Worm (Caenorhabditis elegans): ENCODE measurements around the gene pqn-90.
"Not testable (repeated sequence)": the region's sequence is repeated elsewhere in the genome, so short reads cannot be mapped to it uniquely, and the experiment has no call there.

Gene pqn-90

DNA sequence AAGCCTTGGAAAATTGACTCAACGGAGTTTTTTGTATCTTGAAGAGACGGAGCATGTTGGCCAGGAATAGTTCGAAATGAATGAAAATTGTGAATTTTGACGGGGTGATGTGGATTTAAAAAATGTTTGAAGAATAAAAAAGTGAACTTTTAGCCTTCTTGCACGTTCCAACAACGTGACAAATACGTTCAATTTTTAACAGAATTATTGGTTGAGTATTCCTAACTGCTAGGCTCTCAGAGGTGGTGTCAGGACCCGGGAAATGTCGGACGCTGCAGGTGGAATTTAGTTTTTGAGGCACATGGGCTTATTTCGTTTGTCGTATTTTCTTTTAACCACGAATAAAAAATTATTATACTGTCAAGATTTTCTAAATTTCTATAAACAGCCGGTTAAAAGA lies 27.9 kb upstream of the pqn-90 start, which contains the start of gene Y73F8A.14:
Gene Y73F8A.14 (minus strand): TSS at position 101 of the 400 bp plus-strand sequence.
- TF ChIP-seq nhr-6 (tag; optimal IDR thresholded peaks at IDR 0.05); alr-1 (tag; optimal IDR thresholded peaks at IDR 0.05); ztf-1 (GFP tag; conservative IDR thresholded peaks at IDR 0.05): not testable (repeated sequence)

DNA sequence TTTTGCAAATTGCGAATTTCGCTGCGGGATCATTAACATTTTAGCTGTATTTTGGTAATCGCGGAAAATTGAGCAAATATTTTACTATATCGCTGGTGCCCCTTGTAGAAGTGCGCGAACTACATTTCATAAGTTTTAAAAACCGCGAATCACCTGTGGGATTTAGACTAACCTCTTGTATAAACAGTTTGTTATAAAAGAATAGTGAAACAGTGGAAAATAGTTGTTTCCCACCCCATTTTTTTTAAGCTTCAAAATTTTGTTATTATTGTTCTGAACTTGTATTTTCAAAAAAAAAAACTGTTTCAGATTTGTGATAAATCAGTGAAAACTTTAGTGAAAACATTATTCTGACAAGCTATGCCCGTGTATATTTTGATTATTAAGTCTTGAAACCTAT lies 24.4 kb upstream of the pqn-90 start:
- no peak for TF ChIP-seq nhr-25 (tag; optimal IDR thresholded peaks at IDR 0.05)
- TF ChIP-seq mab-5 (tag; optimal IDR thresholded peaks at IDR 0.05): no peak
- TF ChIP-seq skn-1 (tag; optimal IDR thresholded peaks at IDR 0.05): no peak
- no peak for TF ChIP-seq nhr-237 (tag; optimal IDR thresholded peaks at IDR 0.05)
- TF ChIP-seq sem-4 (tag; optimal IDR thresholded peaks at IDR 0.05): no peak
- TF ChIP-seq lin-39 (tag; optimal IDR thresholded peaks at IDR 0.05): no peak
- no peak for TF ChIP-seq ztf-11 (tag; optimal IDR thresholded peaks at IDR 0.05)
- TF ChIP-seq elt-1 (tag; optimal IDR thresholded peaks at IDR 0.05): no peak
- TF ChIP-seq ztf-1 (GFP tag; conservative IDR thresholded peaks at IDR 0.05): no peak
- no peak for TF ChIP-seq lsy-2 (tag; optimal IDR thresholded peaks at IDR 0.05)
- no peak for TF ChIP-seq ceh-16 (tag; optimal IDR thresholded peaks at IDR 0.05)
- no peak for TF ChIP-seq crh-2 (tag; optimal IDR thresholded peaks at IDR 0.05)
- TF ChIP-seq R02D3.7 (tag; optimal IDR thresholded peaks at IDR 0.05): no peak
- no peak for TF ChIP-seq dmd-4 (tag; optimal IDR thresholded peaks at IDR 0.05)
- TF ChIP-seq blmp-1 (tag; optimal IDR thresholded peaks at IDR 0.05; ENCODE audit: insufficient read depth): no peak
- no peak for TF ChIP-seq nhr-6 (tag; optimal IDR thresholded peaks at IDR 0.05)
- TF ChIP-seq ceh-82 (tag; optimal IDR thresholded peaks at IDR 0.05): no peak

DNA sequence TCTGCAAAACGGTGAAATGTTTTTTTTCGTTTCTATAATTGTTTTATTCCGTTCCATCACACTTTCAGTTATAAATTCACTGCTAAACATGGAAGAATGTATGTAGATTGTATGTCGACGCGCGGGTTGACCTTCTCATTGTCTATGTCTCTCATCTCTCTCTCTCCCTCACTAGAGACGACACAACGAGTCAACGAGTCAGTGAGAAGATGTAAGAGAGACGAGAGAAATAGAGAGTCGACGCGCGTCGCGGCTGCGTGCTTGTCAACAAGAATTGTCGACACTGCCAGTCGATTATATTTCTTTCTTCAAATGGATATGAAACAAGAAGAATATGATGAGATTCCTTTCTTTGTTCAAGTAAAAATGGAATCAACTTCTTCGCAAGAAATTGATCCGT lies 20.9 kb upstream of the pqn-90 start, which contains the start of gene Y73F8A.13:
Gene Y73F8A.13 (plus strand): TSS at position 240 of the 400 bp plus-strand sequence.
- TF ChIP-seq C34F6.9 (tag; optimal IDR thresholded peaks at IDR 0.05) (peak; percentile 19), sma-9 (GFP tag; optimal IDR thresholded peaks at IDR 0.05) (no peak), sma-9 (tag; optimal IDR thresholded peaks at IDR 0.05) (no peak), lin-13 (GFP tag; optimal IDR thresholded peaks at IDR 0.05) (no peak), mbf-1 (tag; optimal IDR thresholded peaks at IDR 0.05) (no peak), ZK546.5 (tag; optimal IDR thresholded peaks at IDR 0.05) (no peak), nhr-77 (tag; optimal IDR thresholded peaks at IDR 0.05) (no peak)

DNA sequence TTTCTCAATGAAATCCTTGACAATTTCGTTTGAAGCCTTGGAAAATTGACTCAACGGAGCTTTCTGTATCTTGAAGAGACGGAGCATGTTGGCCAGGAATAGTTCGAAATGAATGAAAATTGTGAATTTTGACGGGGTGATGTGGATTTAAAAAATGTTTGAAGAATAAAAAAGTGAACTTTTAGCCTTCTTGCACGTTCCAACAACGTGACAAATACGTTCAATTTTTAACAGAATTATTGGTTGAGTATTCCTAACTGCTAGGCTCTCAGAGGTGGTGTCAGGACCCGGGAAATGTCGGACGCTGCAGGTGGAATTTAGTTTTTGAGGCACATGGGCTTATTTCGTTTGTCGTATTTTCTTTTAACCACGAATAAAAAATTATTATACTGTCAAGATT lies 20.5 kb upstream of the pqn-90 start, which contains the start of gene Y73F8A.12:
Gene Y73F8A.12 (minus strand): TSS at position 101 of the 400 bp plus-strand sequence.
- not testable (repeated sequence) for TF ChIP-seq nhr-12, lin-11, sem-4 (tag; optimal IDR thresholded peaks at IDR 0.05)

DNA sequence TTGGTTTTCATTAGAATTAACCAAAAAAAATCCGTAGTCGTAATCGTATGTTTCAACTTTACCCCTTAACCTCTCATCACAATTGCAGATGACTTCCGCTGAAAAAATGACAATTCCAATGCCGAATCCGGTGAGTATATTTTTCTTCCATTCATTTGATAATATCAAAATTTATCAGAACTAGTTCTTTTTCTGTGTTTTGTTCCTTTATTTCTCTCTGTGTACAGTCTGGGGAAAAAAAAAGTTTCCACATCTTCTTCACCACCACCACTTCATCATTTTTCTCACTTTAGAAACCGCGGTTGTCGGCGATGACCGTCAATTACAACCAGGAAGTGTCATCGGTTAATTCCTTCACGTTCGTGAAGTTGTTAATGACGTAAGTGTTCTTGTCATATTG lies 11.1 kb upstream of the pqn-90 start, which contains the start of gene best-21:
Gene best-21 (plus strand): TSS at position 301 of the 400 bp plus-strand sequence.
- no peak for TF ChIP-seq sma-3 (GFP tag; optimal IDR thresholded peaks at IDR 0.05)
- no peak for TF ChIP-seq ceh-16 (tag; optimal IDR thresholded peaks at IDR 0.05)
- TF ChIP-seq unc-62 (GFP tag; optimal IDR thresholded peaks at IDR 0.05): no peak
- TF ChIP-seq elt-3 (tag; optimal IDR thresholded peaks at IDR 0.05): no peak
- no peak for TF ChIP-seq skn-1 (tag; optimal IDR thresholded peaks at IDR 0.05)
- no peak for TF ChIP-seq zag-1 (tag; optimal IDR thresholded peaks at IDR 0.05)

DNA sequence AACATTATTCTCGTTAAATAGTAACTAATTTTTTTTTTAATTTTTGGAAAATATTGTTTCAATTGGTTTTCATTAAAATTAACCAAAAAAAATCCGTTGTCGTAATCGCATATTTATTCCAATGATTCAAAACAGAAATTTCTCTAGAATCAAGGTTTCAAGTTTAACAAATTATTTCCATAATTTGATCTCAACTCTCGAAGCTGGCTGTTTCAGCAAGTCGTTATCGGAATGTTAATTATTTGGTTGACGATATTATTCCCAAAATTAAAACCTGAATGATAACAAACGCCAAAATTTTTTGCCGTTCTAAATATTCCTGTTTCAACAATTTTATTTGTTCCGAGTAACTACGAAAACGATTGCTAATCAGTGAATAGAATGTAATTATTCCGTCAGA lies 9.0 kb upstream of the pqn-90 start:
- TF ChIP-seq nhr-12 (tag; optimal IDR thresholded peaks at IDR 0.05): no peak

DNA sequence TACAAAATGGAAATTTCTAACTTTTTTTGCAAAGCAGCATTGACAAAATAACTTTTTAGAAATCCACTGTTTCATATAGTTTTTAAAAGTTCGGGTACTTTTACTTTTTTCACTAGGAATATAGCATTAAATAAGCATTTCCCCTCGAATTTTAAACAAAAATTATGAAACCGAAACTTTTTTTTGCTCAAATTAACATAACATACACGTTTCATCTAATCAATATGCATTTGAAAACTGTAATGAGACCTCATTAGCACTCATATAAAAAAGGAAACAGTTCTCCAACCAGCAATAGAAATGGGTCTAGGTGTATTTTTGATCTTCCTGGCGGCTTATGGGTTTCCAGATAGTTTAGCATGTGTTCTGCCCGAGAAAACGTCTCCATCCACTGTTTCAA lies 3.0 kb upstream of the pqn-90 start, which contains the start of gene Y73F8A.10:
Gene Y73F8A.10 (plus strand): TSS at position 301 of the 400 bp plus-strand sequence.
- TF ChIP-seq unc-55 (GFP tag; optimal IDR thresholded peaks at IDR 0.05): no peak
- no peak for TF ChIP-seq F13H6.1 (tag; optimal IDR thresholded peaks at IDR 0.05)
- TF ChIP-seq nhr-10 (tag; optimal IDR thresholded peaks at IDR 0.05): no peak
- no peak for TF ChIP-seq ceh-16 (tag; optimal IDR thresholded peaks at IDR 0.05)
- TF ChIP-seq ama-1 (optimal IDR thresholded peaks at IDR 0.05): no peak
- no peak for TF ChIP-seq unc-39 (tag; optimal IDR thresholded peaks at IDR 0.05)
- no peak for TF ChIP-seq fos-1 (tag; optimal IDR thresholded peaks at IDR 0.05)
- no peak for TF ChIP-seq elt-3 (tag; optimal IDR thresholded peaks at IDR 0.05)
- TF ChIP-seq ztf-1 (GFP tag; conservative IDR thresholded peaks at IDR 0.05): no peak
- TF ChIP-seq dmd-4 (tag; optimal IDR thresholded peaks at IDR 0.05): no peak
- TF ChIP-seq nhr-77 (tag; optimal IDR thresholded peaks at IDR 0.05): no peak
- no peak for TF ChIP-seq elt-1 (tag; optimal IDR thresholded peaks at IDR 0.05)
- TF ChIP-seq nhr-11 (tag; optimal IDR thresholded peaks at IDR 0.05): no peak
- TF ChIP-seq sma-9 (GFP tag; optimal IDR thresholded peaks at IDR 0.05): no peak
- no peak for TF ChIP-seq sma-9 (tag; optimal IDR thresholded peaks at IDR 0.05)
- no peak for TF ChIP-seq lsy-2 (tag; optimal IDR thresholded peaks at IDR 0.05)
- TF ChIP-seq nhr-6 (tag; optimal IDR thresholded peaks at IDR 0.05): no peak
- no peak for TF ChIP-seq skn-1 (tag; optimal IDR thresholded peaks at IDR 0.05)
- no peak for TF ChIP-seq sma-3 (GFP tag; optimal IDR thresholded peaks at IDR 0.05)
- no peak for TF ChIP-seq gmeb-1 (tag; optimal IDR thresholded peaks at IDR 0.05)
- no peak for TF ChIP-seq mbf-1 (tag; optimal IDR thresholded peaks at IDR 0.05)
